Worm (Caenorhabditis elegans) whole organism, L4 larva: ENCODE measurements around the gene M163.10.

ENCODE experiments used
- D1046.2 ChIP-seq: fragments of 200-800 bp; sonication (Bioruptor generic); IDR thresholded peaks from 2 replicates; pipeline ENCODE4 v1.3.6; 2022; ENCODE audit warnings: missing genetic modification characterization, missing compliant biosample characterization
- F10B5.3 ChIP-seq: sonication (generic microtip); optimal IDR thresholded peaks from 2 replicates; lab custom pipeline; 2016; ENCODE audit warnings: mild to moderate bottlenecking, missing genetic modification characterization, missing compliant biosample characterization
- F26F4.8 ChIP-seq: fragments of 200-800 bp; sonication (Bioruptor generic); conservative IDR thresholded peaks from 2 replicates; pipeline ENCODE4 v1.3.6; 2022; ENCODE audit warnings: missing genetic modification characterization, missing compliant biosample characterization
- F37D6.2 ChIP-seq: sonication (generic microtip); optimal IDR thresholded peaks from 2 replicates; lab custom pipeline; 2016; ENCODE audit warnings: mild to moderate bottlenecking, missing genetic modification characterization, missing compliant biosample characterization
- T20F7.1 ChIP-seq: fragments of 200-800 bp; sonication (Bioruptor generic); optimal IDR thresholded peaks from 2 replicates; lab custom pipeline; 2018; ENCODE audit warnings: mild to moderate bottlenecking, missing genetic modification characterization, missing compliant biosample characterization
- T26A8.4 ChIP-seq: fragments of 200-800 bp; sonication (Bioruptor generic); IDR thresholded peaks from 2 replicates; pipeline ENCODE4 v1.3.6; 2022; ENCODE audit warnings: missing genetic modification characterization, missing compliant biosample characterization
- Y48G9A.11 ChIP-seq: fragments of 200-800 bp; sonication (Bioruptor generic); IDR thresholded peaks from 2 replicates; pipeline ENCODE4 v1.3.6; 2022; ENCODE audit warnings: missing genetic modification reagents, missing genetic modification characterization, missing compliant biosample characterization
- Y5F2A.4 ChIP-seq: fragments of 200-800 bp; sonication (Bioruptor generic); optimal IDR thresholded peaks from 2 replicates; lab custom pipeline; 2018; ENCODE audit warnings: mild to moderate bottlenecking, missing genetic modification characterization, missing compliant biosample characterization
- Y75B8A.6 ChIP-seq: fragments of 200-800 bp; sonication (Bioruptor generic); IDR thresholded peaks from 2 replicates; pipeline ENCODE4 v1.3.6; 2022; ENCODE audit warnings: missing genetic modification reagents, missing genetic modification characterization, missing compliant biosample characterization
- attf-4 ChIP-seq: sonication (generic microtip); optimal IDR thresholded peaks from 3 replicates; lab custom pipeline; 2017; ENCODE audit warnings: missing biosample characterization, missing genetic modification characterization
- ceh-82 ChIP-seq: sonication (generic microtip); optimal IDR thresholded peaks from 2 replicates; lab custom pipeline; 2017; ENCODE audit warnings: missing biosample characterization, missing genetic modification characterization
- cey-2 ChIP-seq: sonication (generic microtip); optimal IDR thresholded peaks from 3 replicates; lab custom pipeline; 2017; ENCODE audit warnings: missing genetic modification characterization, mild to moderate bottlenecking, missing compliant biosample characterization, antibody characterized with exemption, borderline replicate concordance; ENCODE audit not compliant: insufficient read depth
- daf-12 ChIP-seq: fragments of 150-350 bp; optimal IDR thresholded peaks from 2 replicates; lab custom pipeline; 2014; ENCODE audit warnings: missing biosample characterization, missing genetic modification reagents, missing genetic modification characterization
- daf-19 ChIP-seq: fragments of 200-800 bp; sonication (Bioruptor generic); conservative IDR thresholded peaks from 2 replicates; pipeline ENCODE4 v1.3.6; 2022; ENCODE audit warnings: missing genetic modification characterization, missing compliant biosample characterization
- daf-8 ChIP-seq: fragments of 200-800 bp; sonication (Bioruptor generic); IDR thresholded peaks from 2 replicates; pipeline ENCODE4 v1.3.6; 2022; ENCODE audit warnings: missing genetic modification characterization, missing compliant biosample characterization
- dmd-8 ChIP-seq: fragments of 200-800 bp; sonication (Bioruptor generic); IDR thresholded peaks from 2 replicates; pipeline ENCODE4 v1.3.6; 2022; ENCODE audit warnings: missing genetic modification characterization, missing compliant biosample characterization
- dmd-9 ChIP-seq: fragments of 200-800 bp; sonication (Bioruptor generic); IDR thresholded peaks from 2 replicates; pipeline ENCODE4 v1.3.6; 2022; ENCODE audit warnings: missing genetic modification reagents, missing genetic modification characterization, missing compliant biosample characterization
- egl-27 ChIP-seq: sonication (generic microtip); optimal IDR thresholded peaks from 3 replicates; lab custom pipeline; 2017; ENCODE audit warnings: missing biosample characterization, missing genetic modification reagents, missing genetic modification characterization
- fkh-10 ChIP-seq: fragments of 150-350 bp; optimal IDR thresholded peaks from 2 replicates; lab custom pipeline; 2014; ENCODE audit warnings: missing biosample characterization, missing genetic modification reagents, missing genetic modification characterization
- hif-1 ChIP-seq, 2 experiments: sonication (generic microtip); optimal IDR thresholded peaks; 2 replicates each; lab custom pipeline; 2016 to 2017; ENCODE audit warnings: missing compliant biosample characterization in 2 of 2, missing genetic modification characterization in 2 of 2, missing genetic modification reagents in 2 of 2, missing genotype in 2 of 2, mild to moderate bottlenecking in 1 of 2
- hlh-11 ChIP-seq: fragments of 200-800 bp; sonication (Bioruptor generic); optimal IDR thresholded peaks from 2 replicates; lab custom pipeline; 2018; ENCODE audit warnings: mild to moderate bottlenecking, missing genetic modification characterization, missing compliant biosample characterization
- hmg-1.1 ChIP-seq: fragments of 200-800 bp; sonication (Bioruptor generic); IDR thresholded peaks from 2 replicates; pipeline ENCODE4 v1.3.6; 2022; ENCODE audit warnings: missing genetic modification reagents, missing genetic modification characterization, missing compliant biosample characterization
- lim-7 ChIP-seq: fragments of 200-800 bp; sonication (Bioruptor generic); IDR thresholded peaks from 2 replicates; pipeline ENCODE4 v1.3.6; 2022; ENCODE audit warnings: missing genetic modification characterization, missing compliant biosample characterization
- lin-15B ChIP-seq: fragments of 150-350 bp; sonication (generic microtip); optimal IDR thresholded peaks from 3 replicates; lab custom pipeline; 2014; ENCODE audit warnings: missing biosample characterization, missing genetic modification characterization
- lin-29 ChIP-seq: fragments of 200-800 bp; sonication (Bioruptor generic); IDR thresholded peaks from 2 replicates; pipeline ENCODE4 v1.3.6; 2022; ENCODE audit warnings: missing genetic modification reagents, missing genetic modification characterization, missing compliant biosample characterization
- lir-3 ChIP-seq: sonication (generic microtip); optimal IDR thresholded peaks from 2 replicates; lab custom pipeline; 2016; ENCODE audit warnings: mild to moderate bottlenecking, missing genetic modification characterization, missing compliant biosample characterization
- mes-2 ChIP-seq: sonication (generic microtip); optimal IDR thresholded peaks from 2 replicates; lab custom pipeline; 2016; ENCODE audit warnings: missing genotype, mild to moderate bottlenecking, missing genetic modification characterization, missing compliant biosample characterization; ENCODE audit not compliant: poor library complexity, severe bottlenecking
- nhr-10 ChIP-seq: fragments of 150-350 bp; optimal IDR thresholded peaks from 2 replicates; lab custom pipeline; 2014; ENCODE audit warnings: missing biosample characterization, missing genetic modification characterization
- nhr-102 ChIP-seq: sonication (generic microtip); optimal IDR thresholded peaks from 2 replicates; lab custom pipeline; 2016; ENCODE audit warnings: mild to moderate bottlenecking, missing genetic modification characterization, moderate library complexity, missing compliant biosample characterization
- nhr-237 ChIP-seq: sonication (generic microtip); optimal IDR thresholded peaks from 2 replicates; lab custom pipeline; 2017; ENCODE audit warnings: missing biosample characterization, missing genetic modification characterization
- nhr-41 ChIP-seq: fragments of 200-800 bp; sonication (Bioruptor generic); IDR thresholded peaks from 2 replicates; pipeline ENCODE4 v1.3.6; 2022; ENCODE audit warnings: missing genetic modification reagents, missing genetic modification characterization, missing compliant biosample characterization
- nhr-42 ChIP-seq: fragments of 200-800 bp; sonication (Bioruptor generic); IDR thresholded peaks from 2 replicates; pipeline ENCODE4 v1.3.6; 2022; ENCODE audit warnings: missing genetic modification characterization, missing compliant biosample characterization
- nhr-77 ChIP-seq: fragments of 150-350 bp; optimal IDR thresholded peaks from 2 replicates; lab custom pipeline; 2014; ENCODE audit warnings: missing biosample characterization, missing genetic modification characterization
- pha-4 ChIP-seq, 2 experiments: fragments of 150-350 bp in 1 of 2; fragments of 200-800 bp in 1 of 2; sonication (Bioruptor generic) in 1 of 2; IDR thresholded peaks in 1 of 2; optimal IDR thresholded peaks in 1 of 2; 2 replicates each; pipeline versions ENCODE4 v1.3.6 to Lab custom; 2014 to 2022; ENCODE audit warnings: missing genetic modification characterization in 2 of 2, missing genetic modification reagents in 2 of 2, missing biosample characterization in 1 of 2, missing compliant biosample characterization in 1 of 2
- php-3 ChIP-seq: fragments of 200-800 bp; sonication (Bioruptor generic); IDR thresholded peaks from 2 replicates; pipeline ENCODE4 v1.3.6; 2022; ENCODE audit warnings: missing genetic modification reagents, missing genetic modification characterization, missing compliant biosample characterization
- saeg-2 ChIP-seq: fragments of 200-800 bp; sonication (Bioruptor generic); IDR thresholded peaks from 2 replicates; pipeline ENCODE4 v1.3.6; 2022; ENCODE audit warnings: missing genetic modification reagents, missing genetic modification characterization, missing compliant biosample characterization
- sdz-12 ChIP-seq: fragments of 200-800 bp; sonication (Bioruptor generic); optimal IDR thresholded peaks from 2 replicates; lab custom pipeline; 2018; ENCODE audit warnings: mild to moderate bottlenecking, missing genetic modification characterization, missing compliant biosample characterization
- set-16 ChIP-seq: fragments of 200-800 bp; sonication (Bioruptor generic); IDR thresholded peaks from 2 replicates; pipeline ENCODE4 v1.3.6; 2022; ENCODE audit warnings: missing genetic modification reagents, missing genetic modification characterization, missing compliant biosample characterization
- skn-1 ChIP-seq: fragments of 150-350 bp; optimal IDR thresholded peaks from 2 replicates; lab custom pipeline; 2014; ENCODE audit warnings: missing biosample characterization, missing genetic modification characterization
- snpc-4 ChIP-seq: fragments of 150-350 bp; optimal IDR thresholded peaks from 2 replicates; lab custom pipeline; 2014; ENCODE audit warnings: missing biosample characterization, missing genetic modification characterization
- spr-1 ChIP-seq: sonication (generic microtip); optimal IDR thresholded peaks from 2 replicates; lab custom pipeline; 2016; ENCODE audit warnings: mild to moderate bottlenecking, missing genetic modification characterization, missing compliant biosample characterization
- unc-39 ChIP-seq: sonication (generic microtip); optimal IDR thresholded peaks from 2 replicates; lab custom pipeline; 2017; ENCODE audit warnings: missing biosample characterization, missing genetic modification characterization
- unc-62 ChIP-seq, 3 experiments: fragments of 150-350 bp in 1 of 3; sonication (generic microtip); optimal IDR thresholded peaks in 2 of 3; peaks in 1 of 3; 1 replicate in 1 of 3; 2 replicates in 2 of 3; lab custom pipeline; 2014 to 2017; ENCODE audit warnings: missing biosample characterization in 3 of 3, missing genetic modification characterization in 3 of 3, missing genetic modification reagents in 3 of 3, missing genotype in 1 of 3
- vab-7 ChIP-seq: fragments of 200-800 bp; sonication (Bioruptor generic); IDR thresholded peaks from 2 replicates; pipeline ENCODE4 v1.3.6; 2022; ENCODE audit warnings: missing genetic modification reagents, missing genetic modification characterization, missing compliant biosample characterization
- zfp-2 ChIP-seq: sonication (generic microtip); optimal IDR thresholded peaks from 2 replicates; lab custom pipeline; 2016; ENCODE audit warnings: mild to moderate bottlenecking, missing genetic modification characterization, missing compliant biosample characterization
- zip-2 ChIP-seq: fragments of 150-350 bp; optimal IDR thresholded peaks from 2 replicates; lab custom pipeline; 2014; ENCODE audit warnings: missing biosample characterization, missing genetic modification characterization
- ztf-11 ChIP-seq: fragments of 150-350 bp; optimal IDR thresholded peaks from 2 replicates; lab custom pipeline; 2014; ENCODE audit warnings: missing biosample characterization, missing genetic modification characterization
- ztf-7 ChIP-seq: fragments of 150-350 bp; optimal IDR thresholded peaks from 2 replicates; lab custom pipeline; 2014; ENCODE audit warnings: missing biosample characterization, missing genetic modification characterization

Gene M163.10

DNA sequence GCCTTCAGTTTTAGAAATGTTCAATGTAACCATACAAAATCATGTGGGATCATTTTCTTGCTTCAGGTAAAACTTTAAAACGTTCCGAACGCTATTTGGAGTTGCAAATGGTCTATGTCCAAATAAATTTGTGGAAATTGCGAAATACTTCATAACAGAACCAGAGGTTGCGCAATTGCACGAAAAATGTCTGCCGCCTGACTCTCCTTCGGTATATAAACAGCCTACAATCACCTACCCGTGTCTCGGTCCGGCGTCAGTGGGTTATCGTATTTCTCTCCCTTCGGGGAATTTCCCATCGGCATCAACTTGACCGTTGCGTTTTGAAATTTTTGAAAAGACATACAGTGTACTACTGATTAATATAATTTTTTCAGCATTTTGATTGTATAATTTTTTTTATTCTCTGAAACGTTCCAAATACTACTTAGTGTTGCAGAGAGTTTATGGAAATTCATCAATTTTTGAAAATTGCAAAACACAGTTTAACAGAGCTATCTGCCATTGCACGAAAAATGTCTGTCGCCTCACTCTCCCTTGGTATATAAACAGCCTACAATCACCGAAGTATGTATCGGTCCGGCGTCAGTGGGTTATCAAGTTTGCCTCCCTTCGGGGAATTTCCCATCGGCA lies 6.0 kb downstream of the M163.10 start (continued):
- TF ChIP-seq cey-2 (tag; lab: Kevin White, UChicago) (no peak), unc-62 (GFP tag; optimal IDR thresholded peaks at IDR 0.05 in 1 of 2; lab: Kevin White, UChicago) (no peak), unc-62 (tag; optimal IDR thresholded peaks at IDR 0.05; lab: Kevin White, UChicago) (no peak), Y5F2A.4 (GFP tag; lab: Kevin White, UChicago) (peak; percentile 38), T20F7.1 (GFP tag; lab: Kevin White, UChicago) (peak; percentile 23), dmd-8 (GFP tag; lab: Robert Waterston, UW) (peak; percentile 59; the same call in 1 of the 2 replicates), php-3 (GFP tag; lab: Robert Waterston, UW) (peak; percentile 61; the same call in 1 of the 2 replicates), attf-4 (tag; lab: Kevin White, UChicago) (no peak), hmg-1.1 (GFP tag; lab: Robert Waterston, UW) (no peak), F10B5.3 (peak; percentile 11), egl-27 (tag; lab: Kevin White, UChicago) (no peak), hif-1 (tag; optimal IDR thresholded peaks at IDR 0.05; lab: Kevin White, UChicago) (no peak), nhr-237 (tag; lab: Kevin White, UChicago) (no peak), lir-3 (peak; percentile 28), ztf-7 (tag; lab: Kevin White, UChicago) (peak; percentile 92), nhr-42 (GFP tag; lab: Robert Waterston, UW) (0 out of 2 replicates have a peak, but pooled peaks have one; percentile 57), ztf-11 (no peak), skn-1 (tag; lab: Kevin White, UChicago) (no peak), nhr-102 (no peak), F26F4.8 (GFP tag; lab: Robert Waterston, UW) (peak; percentile 58; the same call in 1 of the 2 replicates), set-16 (GFP tag; lab: Robert Waterston, UW) (no peak), dmd-9 (GFP tag; lab: Robert Waterston, UW) (peak; percentile 56; the same call in 1 of the 2 replicates)

ce11 chrX:14477338-14477737 lies 6.6 kb downstream of the M163.10 start:
- no peak for TF ChIP-seq daf-12 (tag; lab: Kevin White, UChicago)
- no peak for TF ChIP-seq unc-39
- TF ChIP-seq lin-29 (GFP tag; lab: Robert Waterston, UW) = no peak
- no peak for TF ChIP-seq spr-1
- no peak for TF ChIP-seq daf-19
- TF ChIP-seq nhr-77 (tag; lab: Kevin White, UChicago) = no peak
- no peak for TF ChIP-seq saeg-2 (GFP tag; lab: Robert Waterston, UW)
- TF ChIP-seq nhr-102 = peak; percentile 14
- TF ChIP-seq mes-2 = no peak
- TF ChIP-seq sdz-12 (GFP tag; lab: Kevin White, UChicago) = no peak
- no peak for TF ChIP-seq hlh-11
- no peak for TF ChIP-seq dmd-9 (GFP tag; lab: Robert Waterston, UW)
- TF ChIP-seq hmg-1.1 (GFP tag; lab: Robert Waterston, UW) = peak; percentile 47; the same call in 1 of the 2 replicates
- TF ChIP-seq ceh-82 = no peak
- peak; percentile 76 for TF ChIP-seq snpc-4 (tag; lab: Kevin White, UChicago)
- no peak for TF ChIP-seq ztf-11
- TF ChIP-seq F37D6.2 (tag; lab: Kevin White, UChicago) = no peak
- no peak for TF ChIP-seq fkh-10 (GFP tag; lab: Kevin White, UChicago)
- no peak for TF ChIP-seq lin-15B (tag; lab: Kevin White, UChicago)
- TF ChIP-seq zfp-2 (tag; lab: Kevin White, UChicago) = no peak
- TF ChIP-seq D1046.2 (GFP tag; lab: Robert Waterston, UW) = no peak
- TF ChIP-seq Y48G9A.11 (GFP tag; lab: Robert Waterston, UW) = no peak
- TF ChIP-seq nhr-41 (GFP tag; lab: Robert Waterston, UW) = no peak
- no peak; the same call in 1 of the 2 replicates for TF ChIP-seq T26A8.4 (GFP tag; lab: Robert Waterston, UW)
- TF ChIP-seq zip-2 = no peak
- TF ChIP-seq Y75B8A.6 (GFP tag; lab: Robert Waterston, UW) = no peak
- no peak for TF ChIP-seq lir-3
- TF ChIP-seq lim-7 = peak; percentile 63; the same call in 1 of the 2 replicates
- TF ChIP-seq pha-4 (GFP tag; IDR thresholded peaks at IDR 0.05; lab: Robert Waterston, UW) = no peak
- TF ChIP-seq pha-4 (tag; optimal IDR thresholded peaks at IDR 0.05; lab: Kevin White, UChicago) = no peak
- no peak for TF ChIP-seq vab-7
- TF ChIP-seq nhr-10 (tag; lab: Kevin White, UChicago) = no peak
- TF ChIP-seq daf-8 = peak; percentile 46; the same call in 1 of the 2 replicates
